Worm (Caenorhabditis elegans): ENCODE data around the gene Y38F2AR.3.

DNA sequence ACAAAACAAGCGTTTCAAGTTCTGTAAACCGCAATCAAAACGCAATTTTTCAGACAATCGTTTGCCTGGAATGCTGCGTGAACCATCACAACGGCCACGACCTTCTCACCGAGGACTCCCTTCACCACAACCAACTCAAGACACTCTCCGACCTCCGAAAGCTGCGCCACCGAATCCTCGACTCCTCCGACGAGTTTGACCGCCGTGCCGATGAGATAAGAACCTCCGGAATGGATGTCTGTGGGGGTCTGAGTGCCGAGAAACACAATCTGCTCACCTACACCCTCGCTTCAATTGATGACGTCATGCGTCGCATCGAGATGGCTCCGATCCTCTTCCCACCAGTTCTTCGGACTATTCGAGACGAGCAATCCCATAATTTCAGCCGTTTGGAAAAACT, 50.6 kb downstream of the Y38F2AR.3 start:
- TF ChIP-seq pha-4 (tag; optimal IDR thresholded peaks at IDR 0.05) (no peak), elt-1 (tag; optimal IDR thresholded peaks at IDR 0.05; ENCODE audit: borderline replicate concordance, insufficient read depth) (no peak), elt-3 (tag; optimal IDR thresholded peaks at IDR 0.05) (no peak), nhr-76 (tag; optimal IDR thresholded peaks at IDR 0.05) (no peak), drap-1 (GFP tag; optimal IDR thresholded peaks at IDR 0.05) (no peak), nhr-28 (tag; optimal IDR thresholded peaks at IDR 0.05) (no peak), nhr-2 (tag; optimal IDR thresholded peaks at IDR 0.05) (no peak), snpc-4 (tag; optimal IDR thresholded peaks at IDR 0.05) (no peak), nhr-12 (tag; optimal IDR thresholded peaks at IDR 0.05) (no peak), unc-39 (tag; optimal IDR thresholded peaks at IDR 0.05) (no peak), nhr-237 (tag; optimal IDR thresholded peaks at IDR 0.05) (no peak), ceh-39 (tag; optimal IDR thresholded peaks at IDR 0.05) (no peak), ceh-43 (GFP tag; optimal IDR thresholded peaks at IDR 0.05) (no peak)

All from whole organism, mixed stage, embryonic.